Worm (Caenorhabditis elegans) whole organism, late embryonic: ENCODE results near the gene orc-1.

Experiments used
- F13H6.1 ChIP-seq: sonication (generic microtip); optimal IDR thresholded peaks from 2 replicates; lab custom pipeline; 2016; ENCODE audit warnings: missing genetic modification characterization, missing compliant biosample characterization
- ceh-2 ChIP-seq: sonication (generic microtip); optimal IDR thresholded peaks from 2 replicates; lab custom pipeline; 2016; ENCODE audit warnings: missing genotype, missing genetic modification characterization, missing compliant biosample characterization
- ceh-30 ChIP-seq: fragments of 150-350 bp; optimal IDR thresholded peaks from 2 replicates; lab custom pipeline; 2014; ENCODE audit warnings: missing biosample characterization, missing genetic modification characterization
- dmd-4 ChIP-seq: sonication (generic microtip); optimal IDR thresholded peaks from 2 replicates; lab custom pipeline; 2016; ENCODE audit warnings: borderline replicate concordance, missing genetic modification characterization, missing compliant biosample characterization
- elt-2 ChIP-seq: sonication (generic microtip); optimal IDR thresholded peaks from 2 replicates; lab custom pipeline; 2016; ENCODE audit warnings: missing genetic modification reagents, missing genetic modification characterization, missing compliant biosample characterization
- hlh-13 ChIP-seq: fragments of 200-800 bp; sonication (Bioruptor generic); optimal IDR thresholded peaks from 2 replicates; lab custom pipeline; 2018; ENCODE audit warnings: mild to moderate bottlenecking, missing genetic modification characterization, missing compliant biosample characterization
- nfya-1 ChIP-seq: sonication (generic microtip); optimal IDR thresholded peaks from 2 replicates; lab custom pipeline; 2017; ENCODE audit warnings: missing genetic modification characterization, mild to moderate bottlenecking, missing compliant biosample characterization, antibody characterized with exemption, moderate library complexity

DNA sequence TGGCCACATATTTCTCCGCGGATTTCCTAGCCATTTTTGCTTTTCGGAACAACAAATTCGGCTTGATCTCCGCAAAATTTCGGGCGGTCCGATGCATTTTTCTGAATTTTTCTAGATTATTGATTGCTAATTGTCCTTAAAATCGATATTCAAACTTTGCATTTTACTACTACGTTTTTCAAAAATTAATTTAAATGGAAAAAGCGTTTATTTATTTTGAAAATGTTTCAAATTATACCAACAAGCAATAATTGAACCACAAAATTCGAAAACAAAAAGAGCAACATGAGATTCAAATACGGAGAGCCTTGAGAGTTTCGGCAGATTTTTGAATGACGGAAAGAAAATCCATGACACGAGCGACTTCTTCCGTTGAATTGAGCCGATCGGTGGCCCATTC is 47.9 kb upstream of the orc-1 start, which contains the start of gene Y45F3A.9:
- no peak for TF ChIP-seq F13H6.1
- TF ChIP-seq nfya-1, result no peak
- TF ChIP-seq dmd-4 (tag; lab: Kevin White, UChicago), result no peak
- TF ChIP-seq ceh-2, result no peak
- no peak for TF ChIP-seq ceh-30 (tag; lab: Kevin White, UChicago)
- no peak for TF ChIP-seq hlh-13 (GFP tag; lab: Kevin White, UChicago)
- TF ChIP-seq elt-2, result no peak
